Worm (Caenorhabditis elegans) whole organism, midembryonic: Measurements from ENCODE around the gene golg-2.

Source experiments
- cog-1 ChIP-seq: sonication (generic microtip); optimal IDR thresholded peaks from 2 replicates; lab custom pipeline; 2016; ENCODE audit warnings: missing genetic modification characterization, missing compliant biosample characterization
- klf-2 ChIP-seq: fragments of 200-800 bp; sonication (Bioruptor generic); conservative IDR thresholded peaks from 2 replicates; pipeline ENCODE4 v1.3.6; 2022; ENCODE audit warnings: missing genetic modification reagents, missing genetic modification characterization, missing compliant biosample characterization
- ztf-23 ChIP-seq: fragments of 200-800 bp; sonication (Bioruptor generic); IDR thresholded peaks from 2 replicates; pipeline ENCODE4 v1.3.6; 2022; ENCODE audit warnings: missing genetic modification reagents, missing genetic modification characterization, missing compliant biosample characterization

DNA sequence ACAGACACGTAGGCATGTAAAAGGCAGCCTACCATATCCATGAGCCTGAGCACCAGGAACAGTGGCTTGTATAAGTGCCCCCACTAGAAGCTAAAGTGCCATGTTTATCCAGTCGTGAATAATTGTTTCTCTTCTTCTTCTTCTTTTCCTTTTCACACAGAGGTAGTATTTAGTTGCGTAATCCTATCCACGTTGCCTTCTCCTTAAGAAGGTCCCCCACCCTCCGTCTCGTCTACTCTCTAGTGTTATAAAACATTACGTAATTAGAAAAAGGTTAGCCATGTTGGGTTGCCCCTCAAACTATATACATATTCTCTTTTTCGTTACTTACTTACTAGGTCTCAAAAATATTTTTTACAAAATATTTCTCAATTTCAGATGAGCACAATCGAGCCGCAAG is 53.2 kb downstream of the golg-2 start:
- TF ChIP-seq klf-2 (GFP tag; lab: Robert Waterston, UW) (no peak), cog-1 (tag; lab: Kevin White, UChicago) (no peak), ztf-23 (GFP tag; lab: Robert Waterston, UW) (no peak)
